Fruit fly (Drosophila melanogaster) whole organism, embryonic: ENCODE measurements around the gene Utx.

Source experiments
- Bgb ChIP-seq: fragments of 200-800 bp; sonication (Bioruptor generic); IDR thresholded peaks from 2 replicates; pipeline ENCODE4 v1.3.6; 2022; ENCODE audit warnings: missing biosample characterization, missing genetic modification characterization; ENCODE audit not compliant: partially characterized antibody
- BtbVII ChIP-seq: fragments of 200-800 bp; sonication (Bioruptor generic); optimal IDR thresholded peaks from 3 replicates; lab custom pipeline; 2017; ENCODE audit warnings: missing biosample characterization, mild to moderate bottlenecking, missing genetic modification characterization
- CG1024 ChIP-seq: fragments of 200-800 bp; sonication (Bioruptor generic); IDR thresholded peaks from 2 replicates; pipeline ENCODE4 v1.3.6; 2022; ENCODE audit warnings: missing biosample characterization, missing genetic modification characterization
- CG11504 ChIP-seq: fragments of 200-800 bp; sonication (Bioruptor generic); optimal IDR thresholded peaks from 3 replicates; lab custom pipeline; 2019; ENCODE audit warnings: missing biosample characterization, mild to moderate bottlenecking, missing genetic modification characterization, moderate library complexity
- CG11560 ChIP-seq: fragments of 200-800 bp; sonication (Bioruptor generic); IDR thresholded peaks from 3 replicates; pipeline ENCODE4 v1.3.6; 2022; ENCODE audit warnings: missing biosample characterization, missing genetic modification characterization
- CG12071 ChIP-seq: fragments of 200-800 bp; sonication (Bioruptor generic); optimal IDR thresholded peaks from 3 replicates; lab custom pipeline; 2018; ENCODE audit warnings: missing biosample characterization, mild to moderate bottlenecking, missing genetic modification characterization
- CG17186 ChIP-seq: fragments of 200-800 bp; sonication (Bioruptor generic); optimal IDR thresholded peaks from 3 replicates; lab custom pipeline; 2017; ENCODE audit warnings: missing biosample characterization, missing genetic modification reagents, missing genetic modification characterization
- CG17568 ChIP-seq: fragments of 200-800 bp; sonication (Bioruptor generic); optimal IDR thresholded peaks from 2 replicates; lab custom pipeline; 2018; ENCODE audit warnings: missing biosample characterization, mild to moderate bottlenecking, missing genetic modification characterization, moderate library complexity
- CG18262 ChIP-seq: fragments of 200-800 bp; optimal IDR thresholded peaks from 3 replicates; lab custom pipeline; 2019; ENCODE audit warnings: missing biosample characterization, mild to moderate bottlenecking, missing genetic modification characterization, moderate library complexity
- CG2889 ChIP-seq: fragments of 200-800 bp; sonication (Bioruptor generic); IDR thresholded peaks from 3 replicates; pipeline ENCODE4 v1.3.6; 2022; ENCODE audit warnings: missing biosample characterization, missing genetic modification characterization
- CG32532 ChIP-seq: fragments of 200-800 bp; sonication (Bioruptor generic); IDR thresholded peaks from 2 replicates; pipeline ENCODE4 v1.3.6; 2022; ENCODE audit warnings: missing biosample characterization, missing genetic modification characterization
- CG32767 ChIP-seq: fragments of 200-800 bp; sonication (Bioruptor generic); IDR thresholded peaks from 2 replicates; pipeline ENCODE4 v1.3.6; 2022; ENCODE audit warnings: missing biosample characterization, missing genetic modification characterization
- CG34422 ChIP-seq: fragments of 200-800 bp; sonication (Bioruptor generic); IDR thresholded peaks from 3 replicates; pipeline ENCODE4 v1.3.6; 2022; ENCODE audit warnings: missing biosample characterization, missing genetic modification characterization
- CG4328 ChIP-seq: fragments of 200-800 bp; sonication (Bioruptor generic); optimal IDR thresholded peaks from 3 replicates; lab custom pipeline; 2017; ENCODE audit warnings: missing biosample characterization, missing genetic modification reagents, missing genetic modification characterization
- CG43689 ChIP-seq: fragments of 200-800 bp; sonication (Bioruptor generic); IDR thresholded peaks from 2 replicates; pipeline ENCODE4 v1.3.6; 2022; ENCODE audit warnings: missing biosample characterization, missing genetic modification characterization
- CG5953 ChIP-seq: fragments of 200-800 bp; sonication (Bioruptor generic); IDR thresholded peaks from 2 replicates; pipeline ENCODE4 v1.3.6; 2022; ENCODE audit warnings: missing biosample characterization, missing genetic modification characterization
- CG8388 ChIP-seq: fragments of 200-800 bp; sonication (Bioruptor generic); optimal IDR thresholded peaks from 2 replicates; lab custom pipeline; 2019; ENCODE audit warnings: missing biosample characterization, mild to moderate bottlenecking, missing genetic modification characterization, moderate library complexity
- CG9609 ChIP-seq: fragments of 200-800 bp; sonication (Bioruptor generic); optimal IDR thresholded peaks from 3 replicates; lab custom pipeline; 2016; ENCODE audit warnings: missing biosample characterization, missing genetic modification characterization
- CG9797 ChIP-seq: fragments of 200-800 bp; sonication (Bioruptor generic); optimal IDR thresholded peaks from 3 replicates; lab custom pipeline; 2018; ENCODE audit warnings: missing biosample characterization, mild to moderate bottlenecking, missing genetic modification characterization
- D19B ChIP-seq: fragments of 200-800 bp; sonication (Bioruptor generic); optimal IDR thresholded peaks from 2 replicates; lab custom pipeline; 2017; ENCODE audit warnings: missing biosample characterization, mild to moderate bottlenecking, missing genetic modification characterization
- Dad ChIP-seq: fragments of 200-800 bp; sonication (Bioruptor generic); optimal IDR thresholded peaks from 3 replicates; lab custom pipeline; 2016; ENCODE audit warnings: missing biosample characterization, missing genetic modification characterization
- Deaf1 ChIP-seq: fragments of 200-800 bp; optimal IDR thresholded peaks from 3 replicates; lab custom pipeline; 2019; ENCODE audit warnings: missing biosample characterization, mild to moderate bottlenecking, missing genetic modification characterization, moderate library complexity
- Doc3 ChIP-seq: fragments of 200-800 bp; sonication (Bioruptor generic); IDR thresholded peaks from 3 replicates; pipeline ENCODE4 v1.3.6; 2022; ENCODE audit warnings: missing biosample characterization, missing genetic modification characterization; ENCODE audit not compliant: partially characterized antibody
- Drgx ChIP-seq: fragments of 200-800 bp; sonication (Bioruptor generic); IDR thresholded peaks from 2 replicates; pipeline ENCODE4 v1.3.6; 2022; ENCODE audit warnings: missing biosample characterization, missing genetic modification characterization
- E2f2 ChIP-seq: fragments of 200-800 bp; sonication (Bioruptor generic); IDR thresholded peaks from 2 replicates; pipeline ENCODE4 v1.3.6; 2022; ENCODE audit warnings: missing biosample characterization, missing genetic modification characterization
- Fer2 ChIP-seq: fragments of 200-800 bp; sonication (Bioruptor generic); optimal IDR thresholded peaks from 2 replicates; lab custom pipeline; 2018; ENCODE audit warnings: missing biosample characterization, mild to moderate bottlenecking, missing genetic modification characterization, moderate library complexity
- Gug ChIP-seq: fragments of 200-800 bp; sonication (Bioruptor generic); IDR thresholded peaks from 4 replicates; pipeline ENCODE4 v1.3.6; 2022; ENCODE audit warnings: missing biosample characterization, missing genetic modification characterization
- H15 ChIP-seq: fragments of 200-800 bp; sonication (Bioruptor generic); IDR thresholded peaks from 3 replicates; pipeline ENCODE4 v1.3.6; 2022; ENCODE audit warnings: missing biosample characterization, missing genetic modification characterization
- Mes4 ChIP-seq: fragments of 200-800 bp; sonication (Bioruptor generic); optimal IDR thresholded peaks from 2 replicates; lab custom pipeline; 2016; ENCODE audit warnings: missing biosample characterization, missing genetic modification characterization
- NK7.1 ChIP-seq: fragments of 200-800 bp; sonication (Bioruptor generic); optimal IDR thresholded peaks from 3 replicates; lab custom pipeline; 2016; ENCODE audit warnings: missing biosample characterization, missing genetic modification characterization
- Scr ChIP-seq: fragments of 200-800 bp; sonication (Bioruptor generic); IDR thresholded peaks from 2 replicates; pipeline ENCODE4 v1.3.6; 2022; ENCODE audit warnings: missing biosample characterization, missing genetic modification characterization; ENCODE audit not compliant: partially characterized antibody
- Six4 ChIP-seq: fragments of 200-800 bp; sonication (Bioruptor generic); optimal IDR thresholded peaks from 2 replicates; lab custom pipeline; 2016; ENCODE audit warnings: missing biosample characterization, missing genetic modification characterization
- Xrp1 ChIP-seq: fragments of 200-800 bp; sonication (Bioruptor generic); IDR thresholded peaks from 2 replicates; pipeline ENCODE4 v1.3.6; 2022; ENCODE audit warnings: missing biosample characterization, missing genetic modification characterization
- abd-A ChIP-seq: fragments of 200-800 bp; sonication (Bioruptor generic); optimal IDR thresholded peaks from 3 replicates; lab custom pipeline; 2019; ENCODE audit warnings: missing biosample characterization, mild to moderate bottlenecking, missing genetic modification characterization, moderate library complexity
- ato ChIP-seq: fragments of 200-800 bp; sonication (Bioruptor generic); IDR thresholded peaks from 2 replicates; pipeline ENCODE4 v1.3.6; 2022; ENCODE audit warnings: missing biosample characterization, missing genetic modification characterization; ENCODE audit not compliant: partially characterized antibody
- chif ChIP-seq, 2 experiments: fragments of 200-800 bp; sonication (Bioruptor generic); optimal IDR thresholded peaks; 3 replicates each; lab custom pipeline; 2016; ENCODE audit warnings: missing biosample characterization in 2 of 2, missing genetic modification characterization in 2 of 2
- chinmo ChIP-seq: fragments of 200-800 bp; sonication (Bioruptor generic); IDR thresholded peaks from 4 replicates; pipeline ENCODE4 v1.3.6; 2022; ENCODE audit warnings: missing biosample characterization, missing genetic modification characterization; ENCODE audit not compliant: partially characterized antibody
- dan ChIP-seq: fragments of 200-800 bp; sonication (Bioruptor generic); IDR thresholded peaks from 2 replicates; pipeline ENCODE4 v1.3.6; 2022; ENCODE audit warnings: missing biosample characterization, missing genetic modification characterization
- fd3F ChIP-seq: fragments of 200-800 bp; sonication (Bioruptor generic); optimal IDR thresholded peaks from 2 replicates; lab custom pipeline; 2018; ENCODE audit warnings: missing biosample characterization, mild to moderate bottlenecking, missing genetic modification characterization, moderate library complexity
- her ChIP-seq: fragments of 200-800 bp; sonication (Bioruptor generic); optimal IDR thresholded peaks from 2 replicates; lab custom pipeline; 2016; ENCODE audit warnings: missing biosample characterization, missing genetic modification characterization
- mirr ChIP-seq: fragments of 200-800 bp; sonication (Bioruptor generic); optimal IDR thresholded peaks from 3 replicates; lab custom pipeline; 2018; ENCODE audit warnings: missing biosample characterization, mild to moderate bottlenecking, missing genetic modification characterization
- nerfin-1 ChIP-seq: fragments of 200-800 bp; sonication (Bioruptor generic); optimal IDR thresholded peaks from 3 replicates; lab custom pipeline; 2019; ENCODE audit warnings: missing biosample characterization, mild to moderate bottlenecking, missing genetic modification characterization, moderate library complexity
- nom ChIP-seq: fragments of 200-800 bp; sonication (Bioruptor generic); optimal IDR thresholded peaks from 2 replicates; lab custom pipeline; 2017; ENCODE audit warnings: missing biosample characterization, missing genetic modification characterization, mild to moderate bottlenecking, moderate library complexity, missing genetic modification reagents
- odd ChIP-seq: fragments of 200-800 bp; sonication (Bioruptor generic); optimal IDR thresholded peaks from 2 replicates; lab custom pipeline; 2017; ENCODE audit warnings: missing biosample characterization, mild to moderate bottlenecking, missing genetic modification characterization
- pnt ChIP-seq: fragments of 200-800 bp; sonication (Bioruptor generic); optimal IDR thresholded peaks from 3 replicates; lab custom pipeline; 2016; ENCODE audit warnings: missing biosample characterization, missing genetic modification characterization
- sens ChIP-seq: fragments of 200-800 bp; sonication (Bioruptor generic); peaks from one replicate; lab custom pipeline; 2016; ENCODE audit warnings: missing biosample characterization, missing genetic modification characterization
- sim ChIP-seq: fragments of 200-800 bp; sonication (Bioruptor generic); IDR thresholded peaks from 2 replicates; pipeline ENCODE4 v1.3.6; 2022; ENCODE audit warnings: missing biosample characterization, missing genetic modification characterization
- sr ChIP-seq: fragments of 200-800 bp; sonication (Bioruptor generic); IDR thresholded peaks from 3 replicates; pipeline ENCODE4 v1.3.6; 2022; ENCODE audit warnings: missing biosample characterization, missing genetic modification characterization
- tio ChIP-seq: fragments of 200-800 bp; sonication (Bioruptor generic); optimal IDR thresholded peaks from 2 replicates; lab custom pipeline; 2017; ENCODE audit warnings: missing biosample characterization, missing genetic modification characterization, inconsistent platforms
- vnd ChIP-seq: fragments of 200-800 bp; sonication (Bioruptor generic); IDR thresholded peaks from 3 replicates; pipeline ENCODE4 v1.3.6; 2022; ENCODE audit warnings: missing biosample characterization, missing genetic modification characterization; ENCODE audit not compliant: partially characterized antibody

The Utx gene

dm6 chr2L:10321036-10321583, 42.5 kb upstream of the Utx start (continued):
- peak; percentile 75 for TF ChIP-seq vnd (GFP tag; lab: Robert Waterston, UW)
- no peak for TF ChIP-seq Six4 (GFP tag; lab: Kevin White, UChicago)
- TF ChIP-seq Scr (GFP tag; lab: Robert Waterston, UW): peak; percentile 81
- no peak for TF ChIP-seq Deaf1 (tag; lab: Kevin White, UChicago)
- TF ChIP-seq CG17568 (GFP tag; lab: Kevin White, UChicago): no peak
- TF ChIP-seq Gug (GFP tag; lab: Robert Waterston, UW): peak; percentile 17; the same call in 1 of the 4 replicates
- no peak for TF ChIP-seq sr (GFP tag; lab: Robert Waterston, UW)
- TF ChIP-seq CG18262 (tag; lab: Kevin White, UChicago): no peak
- no peak for TF ChIP-seq fd3F (GFP tag; lab: Kevin White, UChicago)
- no peak for TF ChIP-seq CG8388 (GFP tag; lab: Kevin White, UChicago)
- TF ChIP-seq CG2889 (GFP tag; lab: Robert Waterston, UW): no peak
- no peak for TF ChIP-seq CG43689 (GFP tag; lab: Robert Waterston, UW)
- TF ChIP-seq CG34422: no peak
- TF ChIP-seq CG5953 (GFP tag; lab: Robert Waterston, UW): 0 out of 2 replicates have a peak, but pooled peaks have one; percentile 10
- TF ChIP-seq Dad (GFP tag; lab: Kevin White, UChicago): no peak
- TF ChIP-seq chinmo (GFP tag; lab: Robert Waterston, UW): no peak
- TF ChIP-seq Mes4 (GFP tag; lab: Kevin White, UChicago): no peak
- no peak for TF ChIP-seq nom (GFP tag; lab: Kevin White, UChicago)
- no peak for TF ChIP-seq BtbVII
- TF ChIP-seq Doc3 (GFP tag; lab: Robert Waterston, UW): peak; percentile 72; the same call in 2 of the 3 replicates
- 0 out of 2 replicates have a peak, but pooled peaks have one; percentile 29 for TF ChIP-seq CG32532 (GFP tag; lab: Robert Waterston, UW)
- no peak for TF ChIP-seq CG12071 (GFP tag; lab: Kevin White, UChicago)
- TF ChIP-seq tio (GFP tag; lab: Kevin White, UChicago): no peak
- TF ChIP-seq CG17186 (GFP tag; lab: Kevin White, UChicago): no peak
- TF ChIP-seq CG32767 (GFP tag; lab: Robert Waterston, UW): no peak
- no peak for TF ChIP-seq sim (GFP tag; lab: Robert Waterston, UW)
- TF ChIP-seq dan: no peak
- peak; percentile 10 for TF ChIP-seq nerfin-1 (tag; lab: Kevin White, UChicago)
- TF ChIP-seq chif (GFP tag; optimal IDR thresholded peaks at IDR 0.05; lab: Kevin White, UChicago): no peak
- no peak for TF ChIP-seq CG11560 (tag; lab: Robert Waterston, UW)
- no peak for TF ChIP-seq her (GFP tag; lab: Kevin White, UChicago)
- TF ChIP-seq Xrp1 (GFP tag; lab: Robert Waterston, UW): no peak
- no peak for TF ChIP-seq CG1024
- TF ChIP-seq Bgb (GFP tag; lab: Robert Waterston, UW): peak; percentile 46; the same call in 1 of the 2 replicates
- TF ChIP-seq Drgx (GFP tag; lab: Robert Waterston, UW): no peak
- no peak for TF ChIP-seq CG11504 (tag; lab: Kevin White, UChicago)
- no peak for TF ChIP-seq CG9609 (GFP tag; lab: Kevin White, UChicago)
- no peak for TF ChIP-seq CG4328 (GFP tag; lab: Kevin White, UChicago)
- peak; percentile 57 for TF ChIP-seq sens (GFP tag; lab: Kevin White, UChicago)
- TF ChIP-seq D19B: peak; percentile 12
- no peak for TF ChIP-seq Fer2
- TF ChIP-seq E2f2: no peak
- TF ChIP-seq NK7.1 (GFP tag; lab: Kevin White, UChicago): no peak
- 0 out of 3 replicates have a peak, but pooled peaks have one; percentile 10 for TF ChIP-seq H15 (GFP tag; lab: Robert Waterston, UW)
- TF ChIP-seq CG9797 (GFP tag; lab: Kevin White, UChicago): no peak
- TF ChIP-seq abd-A (tag; lab: Kevin White, UChicago): no peak
- peak; percentile 11; the same call in 1 of the 2 replicates for TF ChIP-seq ato (GFP tag; lab: Robert Waterston, UW)
- no peak for TF ChIP-seq mirr (GFP tag; lab: Kevin White, UChicago)
- TF ChIP-seq odd (GFP tag; lab: Kevin White, UChicago): no peak
- no peak for TF ChIP-seq pnt
